Fruit fly (Drosophila melanogaster): Measurements from ENCODE around the gene CtsK1.

CtsK1 gene

DNA sequence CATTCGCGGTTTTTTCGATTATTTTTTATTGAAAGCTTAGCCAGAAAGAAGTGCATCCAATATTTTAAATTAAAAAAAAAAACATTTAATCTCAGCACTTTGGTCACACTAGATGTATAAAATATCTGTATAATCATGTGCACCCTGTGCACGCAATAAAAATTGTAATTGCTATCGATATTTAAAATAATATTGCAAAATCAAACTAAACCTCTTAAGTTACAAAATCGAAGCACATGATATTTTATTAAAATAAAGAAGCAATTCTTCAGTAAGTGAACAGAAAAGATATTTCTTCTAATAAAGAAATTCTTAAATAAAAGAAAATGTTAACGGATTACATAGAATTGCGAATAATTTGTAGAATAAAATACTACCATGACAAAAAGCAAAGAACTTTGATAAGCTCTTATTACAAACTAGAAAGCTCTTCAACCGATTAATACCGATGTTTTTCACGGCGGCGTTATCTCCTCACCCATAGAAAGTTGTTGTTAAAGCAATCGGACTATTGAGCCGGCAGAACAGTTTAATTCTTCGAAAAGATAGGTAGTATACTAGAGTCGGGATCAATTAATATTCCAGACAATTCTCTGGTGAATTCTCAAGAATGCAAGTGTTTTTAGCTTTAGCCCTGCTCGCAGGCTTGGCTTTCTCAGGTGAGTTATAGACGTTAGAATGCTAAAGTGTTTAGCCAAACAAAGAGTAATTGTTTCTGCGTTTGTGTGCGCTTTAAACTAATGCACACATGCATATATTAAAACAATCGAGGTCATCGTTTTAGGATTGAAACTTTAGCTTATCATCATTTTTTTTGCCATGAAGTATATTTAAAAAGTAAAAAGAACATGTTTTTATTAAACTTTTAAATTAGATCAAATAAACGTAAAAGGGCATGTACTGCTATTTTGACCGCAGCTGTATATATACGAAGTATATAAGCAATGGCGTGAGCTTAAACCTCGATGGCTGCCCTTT lies at the start of gene CtsK1:
TSS of gene CtsK1 (plus strand) at position 490 of the 978 bp plus-strand sequence.
- TF ChIP-seq Ets21C (GFP tag; optimal IDR thresholded peaks at IDR 0.05) (no peak), CG32006 (GFP tag; optimal IDR thresholded peaks at IDR 0.05) (peak; percentile 56), Eip75B (GFP tag; optimal IDR thresholded peaks at IDR 0.05) (peak; percentile 60), Blimp-1 (GFP tag; optimal IDR thresholded peaks at IDR 0.05) (no peak), lz (GFP tag; optimal IDR thresholded peaks at IDR 0.05) (peak; percentile 48), CG6792 (GFP tag; optimal IDR thresholded peaks at IDR 0.05) (peak; percentile 38), CG10669 (GFP tag; optimal IDR thresholded peaks at IDR 0.05) (peak; percentile 43), vri (GFP tag; optimal IDR thresholded peaks at IDR 0.05) (no peak), fd59A (GFP tag; optimal IDR thresholded peaks at IDR 0.05) (no peak), CG11902 (GFP tag; optimal IDR thresholded peaks at IDR 0.05) (no peak), eg (GFP tag; IDR thresholded peaks at IDR 0.05) (peak; percentile 91), Lpt (GFP tag; optimal IDR thresholded peaks at IDR 0.05) (no peak), Sox102F (GFP tag; optimal IDR thresholded peaks at IDR 0.05) (no peak), pdm3 (GFP tag; optimal IDR thresholded peaks at IDR 0.05) (peak; percentile 61), CG8119 (GFP tag; IDR thresholded peaks at IDR 0.05) (peak; percentile 84), CG6276 (GFP tag; optimal IDR thresholded peaks at IDR 0.05) (no peak), achi (GFP tag; optimal IDR thresholded peaks at IDR 0.05) (peak; percentile 64), Met (GFP tag; optimal IDR thresholded peaks at IDR 0.05) (peak; percentile 66), CG8319 (GFP tag; optimal IDR thresholded peaks at IDR 0.05) (no peak), Eip93F (GFP tag; optimal IDR thresholded peaks at IDR 0.05) (no peak), dac (GFP tag; optimal IDR thresholded peaks at IDR 0.05) (no peak), Ets96B (tag; optimal IDR thresholded peaks at IDR 0.05) (peak; percentile 44), salr (GFP tag; optimal IDR thresholded peaks at IDR 0.05) (no peak), CG3032 (tag; optimal IDR thresholded peaks at IDR 0.05) (peak; percentile 65), Hr38 (GFP tag; optimal IDR thresholded peaks at IDR 0.05) (no peak), ss (GFP tag; optimal IDR thresholded peaks at IDR 0.05) (peak in 1 of 2 experiments; percentile 20), CG8632 (GFP tag; optimal IDR thresholded peaks at IDR 0.05) (peak; percentile 44), CG31627 (GFP tag; optimal IDR thresholded peaks at IDR 0.05) (peak; percentile 38), net (GFP tag; optimal IDR thresholded peaks at IDR 0.05) (peak; percentile 56), CG6163 (GFP tag; IDR thresholded peaks at IDR 0.05) (peak; percentile 78), Sox15 (GFP tag; optimal IDR thresholded peaks at IDR 0.05) (no peak), CG6854 (GFP tag; optimal IDR thresholded peaks at IDR 0.05) (no peak), CG34406 (GFP tag; optimal IDR thresholded peaks at IDR 0.05) (peak; percentile 32), CG11762 (GFP tag; optimal IDR thresholded peaks at IDR 0.05; ENCODE audit: insufficient read depth) (no peak), CG1621 (tag; optimal IDR thresholded peaks at IDR 0.05) (no peak), Sox14 (GFP tag; optimal IDR thresholded peaks at IDR 0.05) (peak; percentile 49), CG16779 (tag; optimal IDR thresholded peaks at IDR 0.05) (no peak), CG9139 (GFP tag; optimal IDR thresholded peaks at IDR 0.05) (no peak), CG4318 (GFP tag; optimal IDR thresholded peaks at IDR 0.05) (no peak), CG10631 (GFP tag; optimal IDR thresholded peaks at IDR 0.05) (peak; percentile 46), Smox (GFP tag; optimal IDR thresholded peaks at IDR 0.05) (peak; percentile 58), cyc (GFP tag; optimal IDR thresholded peaks at IDR 0.05) (peak; percentile 6), spab (GFP tag; optimal IDR thresholded peaks at IDR 0.05) (peak; percentile 10), Eip78C (GFP tag) (peak; percentile 70), fd85E (GFP tag; optimal IDR thresholded peaks at IDR 0.05) (no peak), OdsH (GFP tag; optimal IDR thresholded peaks at IDR 0.05) (peak; percentile 50), esn (GFP tag; optimal IDR thresholded peaks at IDR 0.05) (peak; percentile 71), CG6808 (GFP tag; optimal IDR thresholded peaks at IDR 0.05) (peak; percentile 46), Hr4 (GFP tag; optimal IDR thresholded peaks at IDR 0.05) (peak; percentile 58), CG3919 (GFP tag; optimal IDR thresholded peaks at IDR 0.05) (peak; percentile 52)

All from whole organism, prepupa.